Worm (Caenorhabditis elegans) whole organism, young adult: ENCODE data around the gene vmo-1.
"Not testable (repeated sequence)": the region's sequence is repeated elsewhere in the genome, so short reads cannot be mapped to it uniquely, and the experiment has no call there.

ENCODE experiments used
- D2030.7 ChIP-seq: fragments of 200-800 bp; sonication (Bioruptor generic); IDR thresholded peaks from 2 replicates; pipeline ENCODE4 v1.3.6; 2022; ENCODE audit warnings: missing genetic modification reagents, missing genetic modification characterization, missing compliant biosample characterization
- F33H1.4 ChIP-seq: fragments of 200-800 bp; sonication (Bioruptor generic); IDR thresholded peaks from 2 replicates; pipeline ENCODE4 v1.3.6; 2022; ENCODE audit warnings: missing genetic modification reagents, missing genetic modification characterization, missing compliant biosample characterization
- ama-1 ChIP-seq, 3 experiments: fragments of 150-350 bp in 1 of 3; sonication (generic microtip) in 2 of 3; optimal IDR thresholded peaks; 2 replicates each; lab custom pipeline; 2014 to 2018; ENCODE audit warnings: missing biosample characterization in 2 of 3, missing genetic modification characterization in 2 of 3, missing genetic modification reagents in 2 of 3
- atf-7 ChIP-seq: sonication (generic microtip); optimal IDR thresholded peaks from 2 replicates; lab custom pipeline; 2017; ENCODE audit warnings: mild to moderate bottlenecking, missing genetic modification characterization, missing compliant biosample characterization
- cebp-2 ChIP-seq: fragments of 200-800 bp; sonication (Bioruptor generic); IDR thresholded peaks from 2 replicates; pipeline ENCODE4 v1.3.6; 2022; ENCODE audit warnings: missing genetic modification characterization, missing compliant biosample characterization
- ceh-27 ChIP-seq: fragments of 200-800 bp; sonication (Bioruptor generic); optimal IDR thresholded peaks from 2 replicates; lab custom pipeline; 2018; ENCODE audit warnings: mild to moderate bottlenecking, missing genetic modification characterization, moderate library complexity, missing compliant biosample characterization
- egrh-3 ChIP-seq: fragments of 200-800 bp; sonication (Bioruptor generic); IDR thresholded peaks from 2 replicates; pipeline ENCODE4 v1.3.6; 2022; ENCODE audit warnings: missing genetic modification reagents, missing genetic modification characterization, missing compliant biosample characterization
- ekl-4 ChIP-seq: fragments of 200-800 bp; sonication (Bioruptor generic); IDR thresholded peaks from 2 replicates; pipeline ENCODE4 v1.3.6; 2022; ENCODE audit warnings: missing genetic modification reagents, missing genetic modification characterization, missing compliant biosample characterization
- madf-6 ChIP-seq: fragments of 200-800 bp; sonication (Bioruptor generic); IDR thresholded peaks from 2 replicates; pipeline ENCODE4 v1.3.6; 2022; ENCODE audit warnings: missing genetic modification reagents, missing genetic modification characterization, missing compliant biosample characterization
- nhr-120 ChIP-seq: fragments of 200-800 bp; sonication (Bioruptor generic); IDR thresholded peaks from 2 replicates; pipeline ENCODE4 v1.3.6; 2022; ENCODE audit warnings: missing genetic modification characterization, missing compliant biosample characterization
- pha-4 ChIP-seq: fragments of 150-350 bp; sonication (generic microtip); optimal IDR thresholded peaks from 2 replicates; lab custom pipeline; 2014; ENCODE audit warnings: missing biosample characterization, missing genetic modification reagents, missing genetic modification characterization
- rcor-1 ChIP-seq: fragments of 200-800 bp; sonication (Bioruptor generic); IDR thresholded peaks from 2 replicates; pipeline ENCODE4 v1.3.6; 2022; ENCODE audit warnings: missing genetic modification reagents, missing genetic modification characterization, missing compliant biosample characterization
- rpc-1 ChIP-seq, 2 experiments: fragments of 150-350 bp in 1 of 2; sonication (generic microtip) in 1 of 2; optimal IDR thresholded peaks; 2 replicates each; lab custom pipeline; 2014 to 2018; ENCODE audit warnings: missing biosample characterization in 1 of 2, missing genetic modification characterization in 1 of 2, missing genetic modification reagents in 1 of 2, missing genotype in 1 of 2
- snpc-1.1 ChIP-seq: sonication (generic microtip); optimal IDR thresholded peaks from 2 replicates; lab custom pipeline; 2017; ENCODE audit warnings: missing genetic modification characterization, mild to moderate bottlenecking, missing compliant biosample characterization, antibody characterized with exemption, moderate library complexity, missing genotype, missing genetic modification reagents; ENCODE audit not compliant: insufficient read depth
- zfh-2 ChIP-seq: fragments of 200-800 bp; sonication (Bioruptor generic); conservative IDR thresholded peaks from 2 replicates; pipeline ENCODE4 v1.3.6; 2022; ENCODE audit warnings: missing genetic modification reagents, missing genetic modification characterization, missing compliant biosample characterization

Gene vmo-1

DNA sequence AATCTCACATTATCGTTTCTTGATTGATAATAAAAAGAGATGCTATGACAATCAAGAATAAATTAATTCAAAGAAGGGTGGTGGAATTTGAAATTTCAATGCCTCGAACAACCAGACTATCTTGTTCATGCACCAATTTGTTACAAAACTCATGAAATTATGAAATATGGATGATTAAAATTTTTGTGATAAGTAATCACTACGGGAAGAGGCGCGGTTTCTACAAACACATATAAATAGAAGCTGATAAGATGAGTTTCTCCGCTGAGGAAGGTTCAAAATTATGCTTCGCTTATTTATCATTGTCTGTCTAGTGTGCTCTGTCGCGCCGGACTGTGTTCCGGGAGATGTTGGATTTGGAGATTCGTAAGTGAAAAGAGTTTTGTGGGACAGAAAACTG lies 38.4 kb downstream of the vmo-1 start (continued):
- TF ChIP-seq rpc-1 (optimal IDR thresholded peaks at IDR 0.05; lab: Kevin White, UChicago) (no peak), rpc-1 (tag; optimal IDR thresholded peaks at IDR 0.05; lab: Kevin White, UChicago) (no peak)

DNA sequence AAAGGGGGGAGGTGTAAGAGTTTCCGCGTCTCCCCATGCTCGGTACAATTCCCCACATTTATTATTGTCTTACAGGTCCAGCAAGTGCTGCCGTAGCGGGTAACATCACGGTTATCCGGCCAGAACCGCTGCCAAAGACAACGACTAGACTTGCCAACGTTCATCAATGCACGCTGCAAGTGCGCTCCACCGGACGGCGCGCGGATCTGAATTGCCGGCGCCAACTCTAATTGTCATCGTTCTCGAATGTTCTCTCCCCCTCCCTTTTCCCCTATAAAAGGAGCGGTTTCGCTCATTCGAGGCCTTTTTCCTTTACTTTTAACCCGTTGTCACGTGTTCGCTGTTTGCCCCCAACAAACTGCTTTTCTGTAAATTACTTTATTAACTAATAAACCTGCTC lies 39.2 kb downstream of the vmo-1 start, which contains the start of gene Y38H6C.8:
Gene Y38H6C.8 (plus strand): TSS at position 301 of the 400 bp plus-strand sequence.
- TF ChIP-seq ekl-4 (GFP tag; lab: Robert Waterston, UW); ceh-27 (GFP tag; lab: Kevin White, UChicago); F33H1.4 (GFP tag; lab: Robert Waterston, UW): not testable (repeated sequence)
- TF ChIP-seq, all 124 proteins: peak for 0; not testable (repeated sequence) for 124

ce11 chrV:20509427-20509826 lies 43.4 kb downstream of the vmo-1 start:
- TF ChIP-seq snpc-1.1 = no peak
- peak; percentile 56; the same call in 1 of the 2 replicates for TF ChIP-seq zfh-2
- 0 out of 2 replicates have a peak, but pooled peaks have one; percentile 46 for TF ChIP-seq nhr-120 (GFP tag; lab: Robert Waterston, UW)
- TF ChIP-seq, all 124 proteins: peak for 2

DNA sequence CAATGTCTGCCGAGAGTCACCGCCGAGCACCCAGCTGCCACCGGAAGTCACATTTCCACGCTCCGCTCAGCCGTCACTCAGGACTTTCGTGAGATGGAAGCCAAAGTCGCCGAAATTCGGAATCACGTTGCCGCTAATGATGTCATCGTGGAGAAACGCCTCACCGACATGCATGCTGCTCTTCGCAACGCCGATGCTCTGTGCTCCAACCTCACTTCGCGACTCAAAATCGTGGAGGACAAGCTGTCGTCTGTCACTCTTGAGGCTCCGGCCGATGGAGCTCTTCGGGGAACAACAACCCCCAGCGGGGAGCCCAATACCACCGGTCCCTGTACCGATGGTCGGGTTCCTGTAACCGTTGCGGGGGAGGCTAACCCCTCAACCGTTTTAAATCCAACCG lies 46.3 kb downstream of the vmo-1 start:
- peak; percentile 21; the same call in 1 of the 2 replicates for TF ChIP-seq egrh-3 (GFP tag; lab: Robert Waterston, UW)
- TF ChIP-seq ama-1 (optimal IDR thresholded peaks at IDR 0.05; lab: Kevin White, UChicago) = no peak
- TF ChIP-seq ama-1 (GFP tag; optimal IDR thresholded peaks at IDR 0.05; lab: Kevin White, UChicago) = no peak
- TF ChIP-seq pha-4 = no peak
- TF ChIP-seq zfh-2 = peak; percentile 67; the same call in 1 of the 2 replicates
- TF ChIP-seq rcor-1 (GFP tag; lab: Robert Waterston, UW) = no peak
- no peak for TF ChIP-seq atf-7 (tag; lab: Kevin White, UChicago)

DNA sequence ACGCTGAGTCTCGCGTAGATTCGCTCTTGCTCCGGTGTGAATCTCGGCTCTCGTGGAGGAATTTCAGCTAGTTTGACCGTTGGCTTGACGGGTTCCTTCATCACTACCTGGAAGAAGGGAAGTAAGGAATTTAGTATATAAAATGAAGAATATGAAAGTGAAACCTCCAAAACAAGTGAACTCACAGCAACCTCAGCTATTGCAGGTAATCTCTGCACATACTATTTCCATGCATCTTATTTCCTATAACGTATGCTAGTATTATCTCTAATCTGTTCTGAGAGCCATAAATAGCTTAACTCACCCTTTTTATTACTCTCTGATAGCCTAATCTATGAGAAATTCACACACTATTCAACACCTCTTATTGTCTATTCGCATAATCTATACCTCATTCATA lies 47.9 kb downstream of the vmo-1 start, which contains the start of gene Y38H6C.4:
Gene Y38H6C.4 (minus strand): TSS at position 101 of the 400 bp plus-strand sequence.
- no peak for TF ChIP-seq D2030.7 (GFP tag; lab: Robert Waterston, UW)
- no peak for TF ChIP-seq cebp-2 (GFP tag; lab: Robert Waterston, UW)
- TF ChIP-seq madf-6 (GFP tag; lab: Robert Waterston, UW) = no peak
